Worm (Caenorhabditis elegans): Measurements from ENCODE around the gene rimb-1.

- TF ChIP-seq cog-1 (tag; optimal IDR thresholded peaks at IDR 0.05) (no peak), T22C8.4 (GFP tag; IDR thresholded peaks at IDR 0.05) (no peak), ztf-23 (GFP tag; IDR thresholded peaks at IDR 0.05) (no peak), ztf-29 (GFP tag; IDR thresholded peaks at IDR 0.05) (no peak)
Measured at ce11 chrIII:1791949-1792348, 3.8 kb downstream of the rimb-1 start.

All from whole organism, midembryonic.